Fruit fly (Drosophila melanogaster) whole organism, prepupa: ENCODE measurements around the gene CG14969.

Source experiments
- CG10631 ChIP-seq: fragments of 200-800 bp; sonication (Bioruptor generic); optimal IDR thresholded peaks from 2 replicates; lab custom pipeline; 2016; ENCODE audit warnings: missing biosample characterization, missing genetic modification characterization
- CG11294 ChIP-seq: fragments of 200-800 bp; sonication (Bioruptor generic); IDR thresholded peaks from 2 replicates; pipeline ENCODE4 v1.3.6; 2022; ENCODE audit warnings: missing biosample characterization, missing genetic modification characterization
- CG11762 ChIP-seq: fragments of 200-800 bp; sonication (Bioruptor generic); optimal IDR thresholded peaks from 3 replicates; lab custom pipeline; 2016; ENCODE audit warnings: missing biosample characterization, missing genetic modification characterization; ENCODE audit not compliant: insufficient read depth
- CG15336 ChIP-seq: fragments of 200-800 bp; sonication (Bioruptor generic); IDR thresholded peaks from 2 replicates; pipeline ENCODE4 v1.3.6; 2022; ENCODE audit warnings: missing biosample characterization, missing genetic modification characterization
- CG1621 ChIP-seq: fragments of 200-800 bp; sonication (Bioruptor generic); optimal IDR thresholded peaks from 3 replicates; lab custom pipeline; 2018; ENCODE audit warnings: missing biosample characterization, mild to moderate bottlenecking, missing genetic modification characterization
- CG16779 ChIP-seq: fragments of 200-800 bp; sonication (Bioruptor generic); optimal IDR thresholded peaks from 3 replicates; lab custom pipeline; 2017; ENCODE audit warnings: missing biosample characterization, mild to moderate bottlenecking, missing genetic modification characterization
- CG3032 ChIP-seq: fragments of 200-800 bp; optimal IDR thresholded peaks from 2 replicates; lab custom pipeline; 2019; ENCODE audit warnings: missing biosample characterization, mild to moderate bottlenecking, missing genetic modification characterization, moderate library complexity
- CG3919 ChIP-seq: fragments of 200-800 bp; sonication (Bioruptor generic); optimal IDR thresholded peaks from 3 replicates; lab custom pipeline; 2016; ENCODE audit warnings: missing biosample characterization, missing genetic modification characterization
- CG4318 ChIP-seq: fragments of 200-800 bp; sonication (Bioruptor generic); optimal IDR thresholded peaks from 3 replicates; lab custom pipeline; 2017; ENCODE audit warnings: missing biosample characterization, mild to moderate bottlenecking, missing genetic modification characterization
- CG6276 ChIP-seq: fragments of 200-800 bp; sonication (Bioruptor generic); optimal IDR thresholded peaks from 2 replicates; lab custom pipeline; 2017; ENCODE audit warnings: missing biosample characterization, mild to moderate bottlenecking, missing genetic modification characterization
- CG6808 ChIP-seq: fragments of 200-800 bp; sonication (Bioruptor generic); optimal IDR thresholded peaks from 3 replicates; lab custom pipeline; 2017; ENCODE audit warnings: missing biosample characterization, missing genetic modification characterization, mild to moderate bottlenecking, moderate library complexity, missing genetic modification reagents
- CG6854 ChIP-seq: fragments of 200-800 bp; sonication (Bioruptor generic); optimal IDR thresholded peaks from 2 replicates; lab custom pipeline; 2017; ENCODE audit warnings: missing biosample characterization, mild to moderate bottlenecking, missing genetic modification characterization
- CG7368 ChIP-seq: fragments of 200-800 bp; sonication (Bioruptor generic); optimal IDR thresholded peaks from 3 replicates; lab custom pipeline; 2016; ENCODE audit warnings: missing biosample characterization, missing genetic modification characterization
- CG8119 ChIP-seq: fragments of 200-800 bp; sonication (Bioruptor generic); IDR thresholded peaks from 3 replicates; pipeline ENCODE4 v1.3.6; 2022; ENCODE audit warnings: missing biosample characterization, missing genetic modification characterization
- CG8319 ChIP-seq: fragments of 200-800 bp; sonication (Bioruptor generic); optimal IDR thresholded peaks from 3 replicates; lab custom pipeline; 2016; ENCODE audit warnings: missing biosample characterization, missing genetic modification characterization
- CG8632 ChIP-seq: fragments of 200-800 bp; sonication (Bioruptor generic); optimal IDR thresholded peaks from 3 replicates; lab custom pipeline; 2016; ENCODE audit warnings: missing biosample characterization, missing genetic modification characterization
- CG9139 ChIP-seq: fragments of 200-800 bp; sonication (Bioruptor generic); optimal IDR thresholded peaks from 3 replicates; lab custom pipeline; 2017; ENCODE audit warnings: missing biosample characterization, mild to moderate bottlenecking, missing genetic modification characterization
- Eip75B ChIP-seq: fragments of 200-800 bp; sonication (Bioruptor generic); optimal IDR thresholded peaks from 3 replicates; lab custom pipeline; 2016; ENCODE audit warnings: missing biosample characterization, missing genetic modification characterization
- Eip78C ChIP-seq: fragments of 200-800 bp; sonication (Bioruptor generic); peaks from one replicate; lab custom pipeline; 2016; ENCODE audit warnings: missing biosample characterization, missing genetic modification characterization
- Eip93F ChIP-seq: fragments of 200-800 bp; sonication (Bioruptor generic); optimal IDR thresholded peaks from 2 replicates; lab custom pipeline; 2016; ENCODE audit warnings: missing biosample characterization, mild to moderate bottlenecking, missing genetic modification characterization
- Ets21C ChIP-seq: fragments of 200-800 bp; sonication (Bioruptor generic); optimal IDR thresholded peaks from 3 replicates; lab custom pipeline; 2016; ENCODE audit warnings: missing biosample characterization, missing genetic modification characterization
- Ets96B ChIP-seq: fragments of 200-800 bp; optimal IDR thresholded peaks from 2 replicates; lab custom pipeline; 2019; ENCODE audit warnings: missing biosample characterization, mild to moderate bottlenecking, missing genetic modification characterization, moderate library complexity
- Gug ChIP-seq: fragments of 200-800 bp; sonication (Bioruptor generic); IDR thresholded peaks from 2 replicates; pipeline ENCODE4 v1.3.6; 2022; ENCODE audit warnings: missing biosample characterization, missing genetic modification characterization
- Hr38 ChIP-seq: sonication (Bioruptor generic); optimal IDR thresholded peaks from 2 replicates; lab custom pipeline; 2016; ENCODE audit warnings: missing biosample characterization, missing genetic modification characterization
- Hr4 ChIP-seq: fragments of 200-800 bp; sonication (Bioruptor generic); optimal IDR thresholded peaks from 3 replicates; lab custom pipeline; 2016; ENCODE audit warnings: missing biosample characterization, missing genetic modification characterization
- Met ChIP-seq: fragments of 200-800 bp; sonication (Bioruptor generic); optimal IDR thresholded peaks from 3 replicates; lab custom pipeline; 2016; ENCODE audit warnings: missing biosample characterization, missing genetic modification characterization
- OdsH ChIP-seq: fragments of 200-800 bp; sonication (Bioruptor generic); optimal IDR thresholded peaks from 3 replicates; lab custom pipeline; 2016; ENCODE audit warnings: missing biosample characterization, missing genetic modification characterization
- Sox102F ChIP-seq: fragments of 200-800 bp; sonication (Bioruptor generic); optimal IDR thresholded peaks from 2 replicates; lab custom pipeline; 2016; ENCODE audit warnings: missing biosample characterization, mild to moderate bottlenecking, missing genetic modification characterization
- Sox14 ChIP-seq: fragments of 200-800 bp; sonication (Bioruptor generic); optimal IDR thresholded peaks from 3 replicates; lab custom pipeline; 2016; ENCODE audit warnings: missing biosample characterization, missing genetic modification characterization
- Sox15 ChIP-seq: fragments of 200-800 bp; sonication (Bioruptor generic); optimal IDR thresholded peaks from 3 replicates; lab custom pipeline; 2016; ENCODE audit warnings: missing biosample characterization, missing genetic modification characterization
- achi ChIP-seq: fragments of 200-800 bp; sonication (Bioruptor generic); optimal IDR thresholded peaks from 3 replicates; lab custom pipeline; 2016; ENCODE audit warnings: missing biosample characterization, missing genetic modification characterization
- acj6 ChIP-seq: fragments of 200-800 bp; sonication (Bioruptor generic); optimal IDR thresholded peaks from 3 replicates; lab custom pipeline; 2016; ENCODE audit warnings: missing biosample characterization, missing genetic modification characterization
- cyc ChIP-seq: fragments of 200-800 bp; sonication (Bioruptor generic); optimal IDR thresholded peaks from 3 replicates; lab custom pipeline; 2016; ENCODE audit warnings: missing biosample characterization, missing genetic modification characterization
- dsx ChIP-seq: fragments of 200-800 bp; optimal IDR thresholded peaks from 3 replicates; lab custom pipeline; 2019; ENCODE audit warnings: missing biosample characterization, mild to moderate bottlenecking, missing genetic modification characterization, moderate library complexity; ENCODE audit not compliant: poor library complexity, severe bottlenecking
- eg ChIP-seq: fragments of 200-800 bp; sonication (Bioruptor generic); IDR thresholded peaks from 3 replicates; pipeline ENCODE4 v1.3.6; 2022; ENCODE audit warnings: missing biosample characterization, missing genetic modification characterization
- esn ChIP-seq: fragments of 200-800 bp; sonication (Bioruptor generic); optimal IDR thresholded peaks from 2 replicates; lab custom pipeline; 2016; ENCODE audit warnings: missing biosample characterization, mild to moderate bottlenecking, missing genetic modification characterization, moderate library complexity
- fd59A ChIP-seq: fragments of 200-800 bp; sonication (Bioruptor generic); optimal IDR thresholded peaks from 2 replicates; lab custom pipeline; 2017; ENCODE audit warnings: missing biosample characterization, mild to moderate bottlenecking, missing genetic modification characterization, missing genetic modification reagents
- fkh ChIP-seq: fragments of 200-800 bp; sonication (Bioruptor generic); optimal IDR thresholded peaks from 3 replicates; lab custom pipeline; 2017; ENCODE audit warnings: missing biosample characterization, mild to moderate bottlenecking, missing genetic modification characterization, moderate library complexity
- lz ChIP-seq: fragments of 200-800 bp; sonication (Bioruptor generic); optimal IDR thresholded peaks from 3 replicates; lab custom pipeline; 2016; ENCODE audit warnings: missing biosample characterization, missing genetic modification characterization
- net ChIP-seq: fragments of 200-800 bp; sonication (Bioruptor generic); optimal IDR thresholded peaks from 3 replicates; lab custom pipeline; 2016; ENCODE audit warnings: missing biosample characterization, missing genetic modification characterization
- pdm3 ChIP-seq: fragments of 200-800 bp; sonication (Bioruptor generic); optimal IDR thresholded peaks from 3 replicates; lab custom pipeline; 2016; ENCODE audit warnings: missing biosample characterization, missing genetic modification characterization
- salr ChIP-seq, 2 experiments: fragments of 200-800 bp; sonication (Bioruptor generic); optimal IDR thresholded peaks; 3 replicates each; lab custom pipeline; 2016 to 2018; ENCODE audit warnings: missing biosample characterization in 2 of 2, missing genetic modification characterization in 2 of 2, mild to moderate bottlenecking in 1 of 2
- spab ChIP-seq: fragments of 200-800 bp; sonication (Bioruptor generic); optimal IDR thresholded peaks from 2 replicates; lab custom pipeline; 2017; ENCODE audit warnings: missing biosample characterization, mild to moderate bottlenecking, missing genetic modification characterization, missing genetic modification reagents
- ss ChIP-seq, 2 experiments: fragments of 200-800 bp; sonication (Bioruptor generic); optimal IDR thresholded peaks; 2 replicates in 1 of 2; 3 replicates in 1 of 2; lab custom pipeline; 2017 to 2018; ENCODE audit warnings: mild to moderate bottlenecking in 2 of 2, missing biosample characterization in 2 of 2, missing genetic modification characterization in 2 of 2, moderate library complexity in 1 of 2
- svp ChIP-seq: fragments of 200-800 bp; sonication (Bioruptor generic); peaks from one replicate; lab custom pipeline; 2016; ENCODE audit warnings: missing biosample characterization, missing genetic modification characterization
- topi ChIP-seq: fragments of 200-800 bp; sonication (Bioruptor generic); optimal IDR thresholded peaks from 3 replicates; lab custom pipeline; 2016; ENCODE audit warnings: missing biosample characterization, missing genetic modification characterization
- vri ChIP-seq: fragments of 200-800 bp; sonication (Bioruptor generic); optimal IDR thresholded peaks from 3 replicates; lab custom pipeline; 2016; ENCODE audit warnings: missing biosample characterization, mild to moderate bottlenecking, missing genetic modification characterization

CG14969 gene

DNA sequence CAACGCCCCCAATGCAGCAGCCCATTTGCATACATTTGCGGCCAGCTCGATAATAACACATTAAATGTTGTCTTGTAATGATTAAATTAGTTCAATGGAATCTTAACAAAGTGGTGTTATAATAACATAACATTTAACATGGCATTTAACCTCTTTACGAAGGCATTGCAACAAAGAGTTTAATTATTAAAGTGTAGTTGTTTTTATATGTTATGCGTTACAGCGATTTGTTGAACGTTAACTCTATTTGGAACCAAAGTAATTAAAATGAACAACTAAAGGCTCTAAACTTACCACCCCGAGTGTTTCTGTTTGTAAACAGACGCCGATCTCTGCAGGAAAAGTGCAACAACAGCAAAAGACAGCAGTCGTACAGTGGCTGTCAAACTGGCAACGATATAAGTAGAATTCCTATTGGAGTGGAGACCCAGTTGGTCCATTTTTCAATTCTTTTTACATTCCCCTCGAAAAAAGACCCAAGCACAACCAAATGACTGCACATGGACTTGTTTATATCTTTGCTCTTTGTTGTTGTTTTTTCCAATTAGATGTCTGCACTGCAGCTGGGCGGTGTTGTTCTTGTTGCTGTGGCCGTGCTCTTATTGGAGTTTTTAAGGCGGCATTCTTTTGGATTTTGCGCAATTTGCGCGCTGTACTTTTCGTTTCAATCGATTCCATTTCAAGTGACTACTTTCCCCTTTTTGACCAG lies 4.3 kb upstream of the CG14969 start (continued):
- TF ChIP-seq Ets21C (GFP tag; lab: Kevin White, UChicago) (no peak), acj6 (no peak), Sox14 (GFP tag; lab: Kevin White, UChicago) (peak; percentile 44), CG7368 (GFP tag; lab: Kevin White, UChicago) (peak; percentile 8), Sox102F (no peak), vri (GFP tag; lab: Kevin White, UChicago) (no peak), fkh (GFP tag; lab: Kevin White, UChicago) (no peak), achi (GFP tag; lab: Kevin White, UChicago) (peak; percentile 40), Eip78C (peak; percentile 58), ss (GFP tag; optimal IDR thresholded peaks at IDR 0.05; lab: Kevin White, UChicago) (no peak), CG11762 (GFP tag; lab: Kevin White, UChicago) (peak; percentile 37), CG3919 (GFP tag; lab: Kevin White, UChicago) (peak; percentile 55), CG8632 (no peak), Sox15 (GFP tag; lab: Kevin White, UChicago) (no peak), Met (GFP tag; lab: Kevin White, UChicago) (no peak), cyc (no peak), Eip75B (GFP tag; lab: Kevin White, UChicago) (no peak), svp (GFP tag; lab: Kevin White, UChicago) (no peak), spab (GFP tag; lab: Kevin White, UChicago) (peak; percentile 70), Gug (GFP tag; lab: Robert Waterston, UW) (no peak; the same call in 1 of the 2 replicates), dsx (GFP tag; lab: Kevin White, UChicago) (no peak), fd59A (GFP tag; lab: Kevin White, UChicago) (no peak), topi (GFP tag; lab: Kevin White, UChicago) (peak; percentile 18), esn (GFP tag; lab: Kevin White, UChicago) (no peak), CG15336 (GFP tag; lab: Robert Waterston, UW) (peak; percentile 77), salr (GFP tag; optimal IDR thresholded peaks at IDR 0.05; lab: Kevin White, UChicago) (peak in 1 of 2 experiments; percentile 51), CG6854 (no peak), OdsH (peak; percentile 48), lz (GFP tag; lab: Kevin White, UChicago) (no peak)

DNA sequence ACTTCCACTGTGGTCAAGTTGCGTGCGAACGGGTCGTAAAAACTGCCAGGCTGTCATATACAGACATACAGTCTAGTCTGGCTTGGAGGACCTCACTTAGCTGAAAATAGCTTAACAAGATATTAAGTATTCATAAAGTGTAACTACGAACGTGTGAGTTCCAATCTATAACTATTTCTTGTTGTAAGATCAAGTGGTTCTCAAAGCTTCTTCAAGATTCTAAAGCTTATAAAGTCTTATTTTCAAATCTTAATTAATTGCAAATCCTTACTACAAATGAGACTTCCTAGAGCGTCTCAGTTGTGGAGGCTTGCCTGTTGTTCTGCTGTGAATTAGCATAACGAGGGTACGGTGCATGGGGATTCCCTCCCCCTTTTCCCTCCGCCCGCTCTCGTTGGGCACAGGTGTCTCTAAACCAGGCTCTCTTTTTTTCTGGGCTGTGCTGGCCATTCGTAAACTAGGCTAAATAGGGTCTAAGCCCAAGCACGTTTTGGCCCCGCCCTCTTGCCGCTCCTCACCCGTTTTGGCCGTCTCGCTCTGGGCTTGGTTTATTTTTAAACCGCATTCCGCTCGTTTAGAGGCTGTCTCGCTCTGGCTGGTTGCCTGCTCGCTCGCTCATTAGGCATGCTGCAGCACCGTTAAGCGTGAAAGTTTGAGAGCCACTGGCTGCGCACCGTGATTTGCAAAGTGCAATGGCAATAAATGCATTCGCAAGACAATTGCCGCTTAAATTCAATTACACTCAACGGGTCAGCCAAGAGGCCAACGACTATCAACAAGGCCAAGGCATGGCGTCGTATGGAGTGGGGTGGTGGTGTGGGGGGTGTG lies 3.5 kb upstream of the CG14969 start:
- TF ChIP-seq CG11294 (GFP tag; lab: Robert Waterston, UW) (no peak), CG6808 (GFP tag; lab: Kevin White, UChicago) (peak; percentile 65), Ets96B (peak; percentile 61), CG1621 (tag; lab: Kevin White, UChicago) (no peak), CG9139 (GFP tag; lab: Kevin White, UChicago) (no peak), Eip93F (GFP tag; lab: Kevin White, UChicago) (no peak), Hr4 (GFP tag; lab: Kevin White, UChicago) (no peak), CG15336 (GFP tag; lab: Robert Waterston, UW) (no peak), pdm3 (GFP tag; lab: Kevin White, UChicago) (peak; percentile 29), topi (GFP tag; lab: Kevin White, UChicago) (no peak), CG3919 (GFP tag; lab: Kevin White, UChicago) (peak; percentile 22), fkh (GFP tag; lab: Kevin White, UChicago) (no peak), eg (GFP tag; lab: Robert Waterston, UW) (no peak), CG4318 (no peak), CG6854 (no peak), svp (GFP tag; lab: Kevin White, UChicago) (peak; percentile 83), Sox102F (no peak), spab (GFP tag; lab: Kevin White, UChicago) (peak; percentile 43), CG3032 (tag; lab: Kevin White, UChicago) (peak; percentile 70), CG6276 (GFP tag; lab: Kevin White, UChicago) (no peak), CG16779 (no peak), net (GFP tag; lab: Kevin White, UChicago) (no peak), CG10631 (GFP tag; lab: Kevin White, UChicago) (peak; percentile 32), CG8119 (GFP tag; lab: Robert Waterston, UW) (no peak), dsx (GFP tag; lab: Kevin White, UChicago) (peak; percentile 33), Sox15 (GFP tag; lab: Kevin White, UChicago) (no peak), Hr38 (GFP tag; lab: Kevin White, UChicago) (no peak), acj6 (no peak), CG8319 (GFP tag; lab: Kevin White, UChicago) (no peak)
